Worm (Caenorhabditis elegans) whole organism, late embryonic: ENCODE data around the gene F02A9.1.

ENCODE experiments used
- C08G9.2 ChIP-seq: sonication (generic microtip); optimal IDR thresholded peaks from 2 replicates; lab custom pipeline; 2016; ENCODE audit warnings: mild to moderate bottlenecking, missing genetic modification characterization, moderate library complexity, missing compliant biosample characterization
- T23F11.4 ChIP-seq: fragments of 200-800 bp; sonication (Bioruptor generic); optimal IDR thresholded peaks from 2 replicates; lab custom pipeline; 2018; ENCODE audit warnings: mild to moderate bottlenecking, missing genetic modification characterization, missing compliant biosample characterization
- ama-1 ChIP-seq: fragments of 150-350 bp; optimal IDR thresholded peaks from 2 replicates; lab custom pipeline; 2014
- ceh-19 ChIP-seq: fragments of 200-800 bp; sonication (Bioruptor generic); optimal IDR thresholded peaks from 2 replicates; lab custom pipeline; 2018; ENCODE audit warnings: mild to moderate bottlenecking, missing genetic modification characterization, missing compliant biosample characterization
- ceh-30 ChIP-seq: fragments of 150-350 bp; optimal IDR thresholded peaks from 2 replicates; lab custom pipeline; 2014; ENCODE audit warnings: missing biosample characterization, missing genetic modification characterization
- ceh-45 ChIP-seq: fragments of 200-800 bp; sonication (Bioruptor generic); IDR thresholded peaks from 2 replicates; pipeline ENCODE4 v1.3.6; 2022; ENCODE audit warnings: missing genetic modification reagents, missing genetic modification characterization, missing compliant biosample characterization
- gmeb-2 ChIP-seq: sonication (generic microtip); optimal IDR thresholded peaks from 2 replicates; lab custom pipeline; 2016; ENCODE audit warnings: missing genetic modification characterization, inconsistent platforms, missing compliant biosample characterization
- hlh-15 ChIP-seq: sonication (generic microtip); optimal IDR thresholded peaks from 2 replicates; lab custom pipeline; 2016; ENCODE audit warnings: missing genetic modification characterization, missing compliant biosample characterization
- pha-2 ChIP-seq: sonication (generic microtip); optimal IDR thresholded peaks from 2 replicates; lab custom pipeline; 2017; ENCODE audit warnings: mild to moderate bottlenecking, missing genetic modification characterization, missing compliant biosample characterization
- rnt-1 ChIP-seq: sonication (generic microtip); optimal IDR thresholded peaks from 2 replicates; lab custom pipeline; 2016; ENCODE audit warnings: missing genetic modification characterization, missing compliant biosample characterization

DNA sequence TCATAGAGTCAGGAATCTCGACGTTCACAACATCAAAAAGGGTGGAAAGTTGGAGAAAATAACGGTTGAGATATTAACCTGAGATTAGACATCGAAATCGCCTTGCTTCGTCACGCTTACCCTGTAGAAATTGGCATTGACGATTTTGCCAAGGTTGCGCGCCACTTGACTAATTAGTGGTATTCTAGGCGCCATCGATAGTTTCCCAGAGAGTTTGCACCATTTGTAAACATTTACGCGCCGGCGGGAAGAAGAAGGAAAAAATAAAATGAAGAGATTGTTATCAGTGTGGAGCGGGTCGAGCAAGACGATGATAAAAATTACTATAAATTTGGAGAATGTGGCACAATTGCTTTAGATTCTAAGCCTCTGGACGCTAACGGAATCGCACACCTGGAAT is 32.7 kb upstream of the F02A9.1 start:
- TF ChIP-seq ceh-19 (GFP tag; lab: Kevin White, UChicago) (no peak), ama-1 (lab: Kevin White, UChicago) (no peak), T23F11.4 (GFP tag; lab: Kevin White, UChicago) (no peak), rnt-1 (tag; lab: Kevin White, UChicago) (no peak), hlh-15 (no peak), pha-2 (tag; lab: Kevin White, UChicago) (no peak), C08G9.2 (tag; lab: Kevin White, UChicago) (no peak), ceh-30 (no peak), ceh-45 (GFP tag; lab: Robert Waterston, UW) (no peak), gmeb-2 (no peak)
